Fruit fly (Drosophila melanogaster) whole organism, prepupa: Measurements from ENCODE around the gene CheB93a.

ENCODE experiments used
- CG1621 ChIP-seq: fragments of 200-800 bp; sonication (Bioruptor generic); optimal IDR thresholded peaks from 3 replicates; lab custom pipeline; 2018; ENCODE audit warnings: missing biosample characterization, mild to moderate bottlenecking, missing genetic modification characterization
- Lpt ChIP-seq: fragments of 200-800 bp; sonication (Bioruptor generic); optimal IDR thresholded peaks from 3 replicates; lab custom pipeline; 2016; ENCODE audit warnings: missing biosample characterization, missing genetic modification characterization
- cyc ChIP-seq: fragments of 200-800 bp; sonication (Bioruptor generic); optimal IDR thresholded peaks from 3 replicates; lab custom pipeline; 2016; ENCODE audit warnings: missing biosample characterization, missing genetic modification characterization
- fd59A ChIP-seq: fragments of 200-800 bp; sonication (Bioruptor generic); optimal IDR thresholded peaks from 2 replicates; lab custom pipeline; 2017; ENCODE audit warnings: missing biosample characterization, mild to moderate bottlenecking, missing genetic modification characterization, missing genetic modification reagents

dm6 chr3R:21379927-21380326 lies 27.3 kb upstream of the CheB93a start:
- TF ChIP-seq fd59A (GFP tag; lab: Kevin White, UChicago) = no peak
- no peak for TF ChIP-seq cyc (GFP tag; lab: Kevin White, UChicago)
- no peak for TF ChIP-seq Lpt
- no peak for TF ChIP-seq CG1621 (tag; lab: Kevin White, UChicago)
